Fruit fly (Drosophila melanogaster): ENCODE data around the gene CG6244.

The CG6244 gene

dm6 chr3L:15826347-15826984 lies 18.3 kb downstream of the CG6244 start, which contains the start of the genes DCP2 and dbo (continued):
- TF ChIP-seq CG18011 (GFP tag; optimal IDR thresholded peaks at IDR 0.05) (peak; percentile 43), Blimp-1 (GFP tag; optimal IDR thresholded peaks at IDR 0.05) (peak; percentile 62), da (GFP tag; optimal IDR thresholded peaks at IDR 0.05) (no peak), twi (tag; optimal IDR thresholded peaks at IDR 0.05) (peak; percentile 37), Chrac-16 (GFP tag; optimal IDR thresholded peaks at IDR 0.05) (peak; percentile 64), unpg (GFP tag; optimal IDR thresholded peaks at IDR 0.05) (peak; percentile 66), sima (GFP tag; optimal IDR thresholded peaks at IDR 0.05) (no peak), abd-A (tag; optimal IDR thresholded peaks at IDR 0.05) (no peak), CG17359 (tag; optimal IDR thresholded peaks at IDR 0.05) (peak; percentile 75), CG10209 (GFP tag; optimal IDR thresholded peaks at IDR 0.05) (peak; percentile 65), gem (tag; optimal IDR thresholded peaks at IDR 0.05) (peak; percentile 82), CG4617 (GFP tag; optimal IDR thresholded peaks at IDR 0.05; ENCODE audit: borderline replicate concordance) (no peak), pfk (GFP tag; optimal IDR thresholded peaks at IDR 0.05) (peak; percentile 19), pzg (GFP tag; optimal IDR thresholded peaks at IDR 0.05) (peak; percentile 28), CG11504 (tag; optimal IDR thresholded peaks at IDR 0.05) (peak; percentile 69), bbx (GFP tag; IDR thresholded peaks at IDR 0.05; ENCODE audit: partially characterized antibody) (peak; percentile 88), ash1 (GFP tag; optimal IDR thresholded peaks at IDR 0.05) (no peak), az2 (GFP tag; optimal IDR thresholded peaks at IDR 0.05) (peak; percentile 74), Sox102F (GFP tag; optimal IDR thresholded peaks at IDR 0.05) (peak; percentile 70), PHDP (tag; optimal IDR thresholded peaks at IDR 0.05) (peak; percentile 64), NC2β (GFP tag; optimal IDR thresholded peaks at IDR 0.05) (no peak), bowl (GFP tag; IDR thresholded peaks at IDR 0.05) (no peak), CG3847 (GFP tag; IDR thresholded peaks at IDR 0.05) (peak; percentile 73), CG3726 (GFP tag; IDR thresholded peaks at IDR 0.05) (no peak), BtbVII (GFP tag; optimal IDR thresholded peaks at IDR 0.05) (no peak), dan (GFP tag; IDR thresholded peaks at IDR 0.05) (no peak), gt (GFP tag; IDR thresholded peaks at IDR 0.05) (no peak), CG10543 (GFP tag; optimal IDR thresholded peaks at IDR 0.05) (peak; percentile 71), CG17361 (GFP tag; IDR thresholded peaks at IDR 0.05) (peak; percentile 65; the same call in 2 of the 3 replicates), corto (GFP tag; optimal IDR thresholded peaks at IDR 0.05) (peak; percentile 8), ci (GFP tag; IDR thresholded peaks at IDR 0.05) (peak; percentile 75), CG8388 (GFP tag; optimal IDR thresholded peaks at IDR 0.05) (peak; percentile 70), kay (GFP tag; optimal IDR thresholded peaks at IDR 0.05) (no peak), lov (optimal IDR thresholded peaks at IDR 0.05) (no peak), lov (GFP tag; IDR thresholded peaks at IDR 0.05) (no peak), CG10147 (GFP tag; optimal IDR thresholded peaks at IDR 0.05) (peak; percentile 12), HLH54F (GFP tag; optimal IDR thresholded peaks at IDR 0.05) (peak; percentile 49), CG12744 (GFP tag; optimal IDR thresholded peaks at IDR 0.05) (peak; percentile 5), Atf3 (GFP tag; optimal IDR thresholded peaks at IDR 0.05) (no peak), CG2678 (tag; optimal IDR thresholded peaks at IDR 0.05) (peak; percentile 79), MESR4 (GFP tag; optimal IDR thresholded peaks at IDR 0.05) (no peak), CG32767 (GFP tag; IDR thresholded peaks at IDR 0.05) (no peak), chinmo (GFP tag; IDR thresholded peaks at IDR 0.05; ENCODE audit: partially characterized antibody) (0 out of 4 replicates have a peak, but pooled peaks have one; percentile 56), CG1602 (GFP tag; optimal IDR thresholded peaks at IDR 0.05) (peak; percentile 54), tgo (GFP tag; IDR thresholded peaks at IDR 0.05) (peak; percentile 57), caup (GFP tag; optimal IDR thresholded peaks at IDR 0.05; ENCODE audit: severe bottlenecking) (peak; percentile 42), B-H2 (GFP tag; optimal IDR thresholded peaks at IDR 0.05) (peak; percentile 81), tx (GFP tag; optimal IDR thresholded peaks at IDR 0.05) (peak; percentile 48), hth (optimal IDR thresholded peaks at IDR 0.05) (no peak), CG4282 (GFP tag; optimal IDR thresholded peaks at IDR 0.05) (no peak)

Measured in whole organism, embryonic.